Worm (Caenorhabditis elegans): ENCODE data around the gene ZK418.7.
"Not testable (repeated sequence)": the region's sequence is repeated elsewhere in the genome, so short reads cannot be mapped to it uniquely, and the experiment has no call there.

DNA sequence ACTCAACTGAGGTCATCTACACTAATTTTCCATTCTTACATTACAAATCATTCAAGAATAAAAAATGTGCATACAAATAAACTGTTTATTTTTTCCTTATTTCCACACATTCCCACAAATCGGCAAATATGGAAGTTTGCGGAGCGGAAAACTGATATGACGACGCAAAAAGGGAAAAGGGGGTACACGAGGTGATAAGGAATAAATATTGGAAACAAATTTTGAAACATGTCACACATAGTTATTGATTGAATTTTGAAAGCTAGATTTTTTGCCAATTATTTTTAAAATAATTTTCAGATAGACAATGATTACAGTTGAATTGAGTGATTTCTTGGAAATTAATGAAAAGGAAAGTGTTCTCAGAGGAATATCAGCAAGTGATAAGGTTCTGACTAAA lies 48.0 kb upstream of the ZK418.7 start, which contains the start of gene viro-2:
- TF ChIP-seq snpc-4 (tag; optimal IDR thresholded peaks at IDR 0.05); unc-62 (GFP tag; optimal IDR thresholded peaks at IDR 0.05); tbx-8 (GFP tag; optimal IDR thresholded peaks at IDR 0.05); pha-4 (tag; optimal IDR thresholded peaks at IDR 0.05); unc-120 (tag; optimal IDR thresholded peaks at IDR 0.05; ENCODE audit: poor library complexity, severe bottlenecking); nhr-12 (tag; optimal IDR thresholded peaks at IDR 0.05); ham-2 (GFP tag; optimal IDR thresholded peaks at IDR 0.05): not testable (repeated sequence)
